Worm (Caenorhabditis elegans) whole organism, L4 larva: ENCODE measurements around the gene dnpp-1.

Experiments used
- D1046.2 ChIP-seq: fragments of 200-800 bp; sonication (Bioruptor generic); IDR thresholded peaks from 2 replicates; pipeline ENCODE4 v1.3.6; 2022; ENCODE audit warnings: missing genetic modification characterization, missing compliant biosample characterization
- F26F4.8 ChIP-seq: fragments of 200-800 bp; sonication (Bioruptor generic); conservative IDR thresholded peaks from 2 replicates; pipeline ENCODE4 v1.3.6; 2022; ENCODE audit warnings: missing genetic modification characterization, missing compliant biosample characterization
- F44E2.7 ChIP-seq: fragments of 200-800 bp; sonication (Bioruptor generic); IDR thresholded peaks from 2 replicates; pipeline ENCODE4 v2.1.2; 2022; ENCODE audit warnings: missing genetic modification characterization, missing compliant biosample characterization
- F49E8.2 ChIP-seq: sonication (generic microtip); optimal IDR thresholded peaks from 2 replicates; lab custom pipeline; 2016; ENCODE audit warnings: missing compliant biosample characterization, mild to moderate bottlenecking, missing genetic modification characterization, borderline replicate concordance
- T20F7.1 ChIP-seq: fragments of 200-800 bp; sonication (Bioruptor generic); optimal IDR thresholded peaks from 2 replicates; lab custom pipeline; 2018; ENCODE audit warnings: mild to moderate bottlenecking, missing genetic modification characterization, missing compliant biosample characterization
- T26A8.4 ChIP-seq: fragments of 200-800 bp; sonication (Bioruptor generic); IDR thresholded peaks from 2 replicates; pipeline ENCODE4 v1.3.6; 2022; ENCODE audit warnings: missing genetic modification characterization, missing compliant biosample characterization
- Y48G9A.11 ChIP-seq: fragments of 200-800 bp; sonication (Bioruptor generic); IDR thresholded peaks from 2 replicates; pipeline ENCODE4 v1.3.6; 2022; ENCODE audit warnings: missing genetic modification reagents, missing genetic modification characterization, missing compliant biosample characterization
- aha-1 ChIP-seq: fragments of 150-350 bp; peaks from one replicate; lab custom pipeline; 2014; ENCODE audit warnings: missing biosample characterization, missing genetic modification characterization
- ama-1 ChIP-seq: fragments of 150-350 bp; optimal IDR thresholded peaks from 2 replicates; lab custom pipeline; 2014; ENCODE audit warnings: inconsistent platforms, mixed read lengths
- attf-4 ChIP-seq: sonication (generic microtip); optimal IDR thresholded peaks from 3 replicates; lab custom pipeline; 2017; ENCODE audit warnings: missing biosample characterization, missing genetic modification characterization
- ceh-20 ChIP-seq: fragments of 200-800 bp; sonication (Bioruptor generic); IDR thresholded peaks from 2 replicates; pipeline ENCODE4 v1.3.6; 2022; ENCODE audit warnings: missing genetic modification reagents, missing genetic modification characterization, missing compliant biosample characterization
- ceh-44 ChIP-seq: fragments of 200-800 bp; sonication (Bioruptor generic); IDR thresholded peaks from 2 replicates; pipeline ENCODE4 v1.3.6; 2022; ENCODE audit warnings: missing genetic modification reagents, missing genetic modification characterization, missing compliant biosample characterization
- ceh-82 ChIP-seq: sonication (generic microtip); optimal IDR thresholded peaks from 2 replicates; lab custom pipeline; 2017; ENCODE audit warnings: missing biosample characterization, missing genetic modification characterization
- cey-2 ChIP-seq: sonication (generic microtip); optimal IDR thresholded peaks from 3 replicates; lab custom pipeline; 2017; ENCODE audit warnings: missing genetic modification characterization, mild to moderate bottlenecking, missing compliant biosample characterization, antibody characterized with exemption, borderline replicate concordance; ENCODE audit not compliant: insufficient read depth
- ctbp-1 ChIP-seq: fragments of 200-800 bp; sonication (Bioruptor generic); IDR thresholded peaks from 2 replicates; pipeline ENCODE4 v1.3.6; 2022; ENCODE audit warnings: missing genetic modification reagents, missing genetic modification characterization, missing compliant biosample characterization
- daf-12 ChIP-seq: fragments of 150-350 bp; optimal IDR thresholded peaks from 2 replicates; lab custom pipeline; 2014; ENCODE audit warnings: missing biosample characterization, missing genetic modification reagents, missing genetic modification characterization
- dmd-6 ChIP-seq: fragments of 200-800 bp; sonication (Bioruptor generic); IDR thresholded peaks from 2 replicates; pipeline ENCODE4 v1.3.6; 2022; ENCODE audit warnings: missing genetic modification reagents, missing genetic modification characterization, missing compliant biosample characterization
- dmd-8 ChIP-seq: fragments of 200-800 bp; sonication (Bioruptor generic); IDR thresholded peaks from 2 replicates; pipeline ENCODE4 v1.3.6; 2022; ENCODE audit warnings: missing genetic modification characterization, missing compliant biosample characterization
- dmd-9 ChIP-seq: fragments of 200-800 bp; sonication (Bioruptor generic); IDR thresholded peaks from 2 replicates; pipeline ENCODE4 v1.3.6; 2022; ENCODE audit warnings: missing genetic modification reagents, missing genetic modification characterization, missing compliant biosample characterization
- egl-43 ChIP-seq: fragments of 200-800 bp; sonication (Bioruptor generic); IDR thresholded peaks from 2 replicates; pipeline ENCODE4 v1.3.6; 2022; ENCODE audit warnings: missing genetic modification reagents, missing genetic modification characterization, missing compliant biosample characterization
- hlh-30 ChIP-seq: sonication (generic microtip); optimal IDR thresholded peaks from 2 replicates; lab custom pipeline; 2017; ENCODE audit warnings: antibody characterized with exemption, mild to moderate bottlenecking, missing genetic modification characterization, missing compliant biosample characterization; ENCODE audit not compliant: insufficient read depth
- jun-1 ChIP-seq: fragments of 150-350 bp; optimal IDR thresholded peaks from 2 replicates; lab custom pipeline; 2014; ENCODE audit warnings: missing biosample characterization, missing genetic modification reagents, missing genetic modification characterization
- lin-15B ChIP-seq: fragments of 150-350 bp; sonication (generic microtip); optimal IDR thresholded peaks from 3 replicates; lab custom pipeline; 2014; ENCODE audit warnings: missing biosample characterization, missing genetic modification characterization
- lin-38 ChIP-seq: fragments of 200-800 bp; sonication (Bioruptor generic); IDR thresholded peaks from 2 replicates; pipeline ENCODE4 v1.3.6; 2022; ENCODE audit warnings: missing genetic modification reagents, missing genetic modification characterization, missing compliant biosample characterization
- mdl-1 ChIP-seq, 2 experiments: fragments of 150-350 bp in 1 of 2; sonication (generic microtip) in 1 of 2; optimal IDR thresholded peaks; 2 replicates each; lab custom pipeline; 2014 to 2017; ENCODE audit warnings: missing biosample characterization in 2 of 2, missing genetic modification characterization in 2 of 2
- mdt-29 ChIP-seq: fragments of 200-800 bp; sonication (Bioruptor generic); IDR thresholded peaks from 2 replicates; pipeline ENCODE4 v1.3.6; 2022; ENCODE audit warnings: missing genetic modification reagents, missing genetic modification characterization, missing compliant biosample characterization
- mep-1 ChIP-seq: fragments of 150-350 bp; sonication (generic microtip); optimal IDR thresholded peaks from 3 replicates; lab custom pipeline; 2014; ENCODE audit warnings: missing biosample characterization, missing genetic modification characterization
- nhr-10 ChIP-seq: fragments of 150-350 bp; optimal IDR thresholded peaks from 2 replicates; lab custom pipeline; 2014; ENCODE audit warnings: missing biosample characterization, missing genetic modification characterization
- nhr-111 ChIP-seq: fragments of 200-800 bp; sonication (Bioruptor generic); optimal IDR thresholded peaks from 2 replicates; lab custom pipeline; 2018; ENCODE audit warnings: mild to moderate bottlenecking, missing genetic modification characterization, missing compliant biosample characterization
- nhr-237 ChIP-seq: sonication (generic microtip); optimal IDR thresholded peaks from 2 replicates; lab custom pipeline; 2017; ENCODE audit warnings: missing biosample characterization, missing genetic modification characterization
- nhr-25 ChIP-seq: sonication (generic microtip); optimal IDR thresholded peaks from 2 replicates; lab custom pipeline; 2017; ENCODE audit warnings: missing genetic modification characterization, mild to moderate bottlenecking, missing compliant biosample characterization, antibody characterized with exemption, moderate library complexity, borderline replicate concordance; ENCODE audit not compliant: insufficient read depth
- nhr-6 ChIP-seq: fragments of 150-350 bp; optimal IDR thresholded peaks from 2 replicates; lab custom pipeline; 2014; ENCODE audit warnings: missing biosample characterization, missing genetic modification characterization
- pha-4 ChIP-seq, 2 experiments: fragments of 150-350 bp in 1 of 2; fragments of 200-800 bp in 1 of 2; sonication (Bioruptor generic) in 1 of 2; IDR thresholded peaks in 1 of 2; optimal IDR thresholded peaks in 1 of 2; 2 replicates each; pipeline versions ENCODE4 v1.3.6 to Lab custom; 2014 to 2022; ENCODE audit warnings: missing genetic modification characterization in 2 of 2, missing genetic modification reagents in 2 of 2, missing biosample characterization in 1 of 2, missing compliant biosample characterization in 1 of 2
- php-3 ChIP-seq: fragments of 200-800 bp; sonication (Bioruptor generic); IDR thresholded peaks from 2 replicates; pipeline ENCODE4 v1.3.6; 2022; ENCODE audit warnings: missing genetic modification reagents, missing genetic modification characterization, missing compliant biosample characterization
- rbr-2 ChIP-seq: sonication (generic microtip); optimal IDR thresholded peaks from 2 replicates; lab custom pipeline; 2016; ENCODE audit warnings: missing genotype, missing genetic modification characterization, missing compliant biosample characterization
- saeg-2 ChIP-seq: fragments of 200-800 bp; sonication (Bioruptor generic); IDR thresholded peaks from 2 replicates; pipeline ENCODE4 v1.3.6; 2022; ENCODE audit warnings: missing genetic modification reagents, missing genetic modification characterization, missing compliant biosample characterization
- sdz-12 ChIP-seq: fragments of 200-800 bp; sonication (Bioruptor generic); optimal IDR thresholded peaks from 2 replicates; lab custom pipeline; 2018; ENCODE audit warnings: mild to moderate bottlenecking, missing genetic modification characterization, missing compliant biosample characterization
- spr-3 ChIP-seq: fragments of 200-800 bp; sonication (Bioruptor generic); optimal IDR thresholded peaks from 2 replicates; lab custom pipeline; 2018; ENCODE audit warnings: mild to moderate bottlenecking, missing genetic modification characterization, missing compliant biosample characterization
- tag-97 ChIP-seq: fragments of 200-800 bp; sonication (Bioruptor generic); IDR thresholded peaks from 2 replicates; pipeline ENCODE4 v1.3.6; 2022; ENCODE audit warnings: missing genetic modification characterization, missing compliant biosample characterization
- tra-1 ChIP-seq: fragments of 200-800 bp; sonication (Bioruptor generic); IDR thresholded peaks from 2 replicates; pipeline ENCODE4 v1.3.6; 2022; ENCODE audit warnings: missing genetic modification reagents, missing genetic modification characterization, missing compliant biosample characterization
- unc-130 ChIP-seq: sonication (generic microtip); optimal IDR thresholded peaks from 2 replicates; lab custom pipeline; 2016; ENCODE audit warnings: missing genetic modification reagents, missing genetic modification characterization, missing compliant biosample characterization
- unc-62 ChIP-seq, 3 experiments: fragments of 150-350 bp in 1 of 3; sonication (generic microtip); optimal IDR thresholded peaks in 2 of 3; peaks in 1 of 3; 1 replicate in 1 of 3; 2 replicates in 2 of 3; lab custom pipeline; 2014 to 2017; ENCODE audit warnings: missing biosample characterization in 3 of 3, missing genetic modification characterization in 3 of 3, missing genetic modification reagents in 3 of 3, missing genotype in 1 of 3
- vab-7 ChIP-seq: fragments of 200-800 bp; sonication (Bioruptor generic); IDR thresholded peaks from 2 replicates; pipeline ENCODE4 v1.3.6; 2022; ENCODE audit warnings: missing genetic modification reagents, missing genetic modification characterization, missing compliant biosample characterization
- zag-1 ChIP-seq: fragments of 150-350 bp; optimal IDR thresholded peaks from 2 replicates; lab custom pipeline; 2014; ENCODE audit warnings: missing biosample characterization, missing genetic modification characterization
- zfp-3 ChIP-seq: fragments of 200-800 bp; sonication (Bioruptor generic); conservative IDR thresholded peaks from 2 replicates; pipeline ENCODE4 v1.3.6; 2022; ENCODE audit warnings: missing genetic modification reagents, missing genetic modification characterization, missing compliant biosample characterization
- zip-11 ChIP-seq: fragments of 200-800 bp; sonication (Bioruptor generic); IDR thresholded peaks from 2 replicates; pipeline ENCODE4 v1.3.6; 2022; ENCODE audit warnings: missing genetic modification characterization, missing compliant biosample characterization
- ztf-11 ChIP-seq: fragments of 150-350 bp; optimal IDR thresholded peaks from 2 replicates; lab custom pipeline; 2014; ENCODE audit warnings: missing biosample characterization, missing genetic modification characterization
- ztf-7 ChIP-seq: fragments of 150-350 bp; optimal IDR thresholded peaks from 2 replicates; lab custom pipeline; 2014; ENCODE audit warnings: missing biosample characterization, missing genetic modification characterization

dnpp-1 gene

DNA sequence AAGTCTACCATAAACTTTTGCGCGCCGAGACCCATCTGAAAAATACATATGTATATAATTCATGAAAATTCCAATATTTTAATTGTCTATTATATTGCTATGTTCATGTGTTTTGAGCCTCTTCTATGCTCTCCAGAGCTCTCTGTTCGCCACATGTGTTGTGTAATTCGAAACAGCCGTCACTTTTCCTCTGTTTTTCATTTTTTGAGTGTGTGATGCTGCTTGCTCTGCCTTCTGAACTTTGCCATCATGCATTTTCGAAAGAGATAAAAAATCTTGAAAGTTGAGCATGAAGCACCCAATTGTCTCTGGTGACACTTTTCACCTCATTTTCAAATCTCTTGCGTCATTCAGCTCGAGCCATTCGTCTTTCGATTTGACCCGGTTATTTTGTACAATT, 8.7 kb upstream of the dnpp-1 start:
- TF ChIP-seq nhr-6 (tag; lab: Kevin White, UChicago) (no peak), unc-62 (GFP tag; optimal IDR thresholded peaks at IDR 0.05 in 1 of 2; lab: Kevin White, UChicago) (peak in 1 of 2 experiments; percentile 87), unc-62 (tag; optimal IDR thresholded peaks at IDR 0.05; lab: Kevin White, UChicago) (no peak)

ce11 chrIII:5871760-5872159, 8.2 kb upstream of the dnpp-1 start, which contains the start of the genes F01F1.11 and F01F1.3:
F01F1.11 (minus strand) TSS chrIII:5871877.
F01F1.3 (plus strand) TSS chrIII:5871938.
- TF ChIP-seq nhr-111 (no peak), daf-12 (tag; lab: Kevin White, UChicago) (no peak), vab-7 (GFP tag; lab: Robert Waterston, UW) (no peak), unc-130 (GFP tag; lab: Kevin White, UChicago) (peak; percentile 83), hlh-30 (tag; lab: Kevin White, UChicago) (peak; percentile 53), nhr-25 (tag; lab: Kevin White, UChicago) (no peak), mdt-29 (GFP tag; lab: Robert Waterston, UW) (no peak), egl-43 (GFP tag; lab: Robert Waterston, UW) (no peak), mep-1 (tag; lab: Kevin White, UChicago) (peak; percentile 57), zfp-3 (GFP tag; lab: Robert Waterston, UW) (no peak; the same call in 1 of the 2 replicates), zag-1 (tag; lab: Kevin White, UChicago) (no peak), lin-15B (tag; lab: Kevin White, UChicago) (no peak), Y48G9A.11 (GFP tag; lab: Robert Waterston, UW) (peak; percentile 72), F44E2.7 (GFP tag; lab: Robert Waterston, UW) (no peak), rbr-2 (tag; lab: Kevin White, UChicago) (peak; percentile 44), dmd-8 (GFP tag; lab: Robert Waterston, UW) (no peak), D1046.2 (no peak), tag-97 (GFP tag; lab: Robert Waterston, UW) (no peak), ztf-11 (no peak), nhr-237 (tag; lab: Kevin White, UChicago) (no peak), tra-1 (0 out of 2 replicates have a peak, but pooled peaks have one; percentile 40), unc-62 (GFP tag; optimal IDR thresholded peaks at IDR 0.05 in 1 of 2; lab: Kevin White, UChicago) (no peak), unc-62 (tag; optimal IDR thresholded peaks at IDR 0.05; lab: Kevin White, UChicago) (no peak), dmd-6 (GFP tag; lab: Robert Waterston, UW) (peak; percentile 71), T26A8.4 (GFP tag; lab: Robert Waterston, UW) (peak; percentile 50; the same call in 1 of the 2 replicates), F26F4.8 (GFP tag; lab: Robert Waterston, UW) (no peak), ceh-82 (tag; lab: Kevin White, UChicago) (no peak), nhr-10 (tag; lab: Kevin White, UChicago) (no peak), ceh-20 (GFP tag; lab: Robert Waterston, UW) (no peak), ama-1 (lab: Kevin White, UChicago) (no peak), saeg-2 (GFP tag; lab: Robert Waterston, UW) (no peak), pha-4 (GFP tag; IDR thresholded peaks at IDR 0.05; lab: Robert Waterston, UW) (0 out of 2 replicates have a peak, but pooled peaks have one; percentile 21), pha-4 (tag; optimal IDR thresholded peaks at IDR 0.05; lab: Kevin White, UChicago) (no peak), ztf-7 (tag; lab: Kevin White, UChicago) (no peak), F49E8.2 (peak; percentile 14), T20F7.1 (peak; percentile 61), lin-38 (GFP tag; lab: Robert Waterston, UW) (peak; percentile 72), attf-4 (tag; lab: Kevin White, UChicago) (no peak), jun-1 (tag; lab: Kevin White, UChicago) (no peak), sdz-12 (GFP tag; lab: Kevin White, UChicago) (no peak), zip-11 (GFP tag; lab: Robert Waterston, UW) (no peak), cey-2 (no peak), ctbp-1 (GFP tag; lab: Robert Waterston, UW) (no peak), aha-1 (tag; lab: Kevin White, UChicago) (no peak), dmd-9 (peak; percentile 77; the same call in 1 of the 2 replicates), php-3 (GFP tag; lab: Robert Waterston, UW) (no peak), spr-3 (GFP tag; lab: Kevin White, UChicago) (no peak), ceh-44 (GFP tag; lab: Robert Waterston, UW) (no peak), mdl-1 (tag; optimal IDR thresholded peaks at IDR 0.05; lab: Kevin White, UChicago) (no peak)
